Fruit fly (Drosophila melanogaster): Measurements from ENCODE around the gene CG34161.

dm6 chr2L:10614660-10615479 is 33.4 kb upstream of the CG34161 start:
- no peak for TF ChIP-seq psq (optimal IDR thresholded peaks at IDR 0.05)
- no peak for TF ChIP-seq ttk (optimal IDR thresholded peaks at IDR 0.05)
- TF ChIP-seq h (optimal IDR thresholded peaks at IDR 0.05), result no peak
